Worm (Caenorhabditis elegans) whole organism, early embryonic: ENCODE data around the gene bath-29.

Experiments
- ama-1 ChIP-seq: fragments of 150-350 bp; optimal IDR thresholded peaks from 2 replicates; lab custom pipeline; 2014
- hnd-1 ChIP-seq: sonication (generic microtip); optimal IDR thresholded peaks from 2 replicates; lab custom pipeline; 2016; ENCODE audit warnings: missing genetic modification characterization, missing compliant biosample characterization
- scrt-1 ChIP-seq: fragments of 200-800 bp; sonication (Bioruptor generic); IDR thresholded peaks from 2 replicates; pipeline ENCODE4 v1.3.6; 2022; ENCODE audit warnings: missing genetic modification characterization, missing compliant biosample characterization

ce11 chrII:3370061-3370460 is 21.7 kb downstream of the bath-29 start, which contains the start of gene Y49F6C.8:
- no peak for TF ChIP-seq ama-1 (lab: Kevin White, UChicago)
- TF ChIP-seq hnd-1 (tag; lab: Kevin White, UChicago), result no peak
- no peak for TF ChIP-seq scrt-1 (GFP tag; lab: Robert Waterston, UW)
